Worm (Caenorhabditis elegans): ENCODE results near the gene H04M03.3.

DNA sequence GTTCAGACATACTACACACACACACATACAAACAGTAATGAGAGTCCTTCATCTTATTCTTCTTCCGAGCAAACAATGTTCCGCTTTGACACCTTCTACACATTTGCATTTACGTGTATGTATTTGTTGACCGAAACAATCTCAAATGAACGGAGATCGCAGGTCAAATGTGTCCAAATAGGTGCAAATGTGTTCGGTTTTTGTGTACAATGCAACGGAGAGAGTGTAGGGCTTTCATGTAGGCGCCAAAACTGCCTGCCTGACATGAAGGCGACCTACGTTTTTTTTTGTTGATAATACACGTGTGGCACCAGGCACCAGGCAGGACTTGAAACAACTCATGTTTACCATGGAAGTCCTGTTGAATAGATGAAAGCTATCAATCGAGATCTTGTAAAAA is 34.4 kb upstream of the H04M03.3 start:
- TF ChIP-seq unc-62 (GFP tag; optimal IDR thresholded peaks at IDR 0.05) (no peak), elt-2 (tag; optimal IDR thresholded peaks at IDR 0.05) (no peak)

Data from whole organism, L1 larva.